Fruit fly (Drosophila melanogaster) whole organism: Measurements from ENCODE around the gene CheB98a.

ENCODE experiments used
- psq ChIP-seq: fragments of >200 bp; optimal IDR thresholded peaks from 2 replicates; lab custom pipeline; 2017
- usp ChIP-seq: fragments of >200 bp; optimal IDR thresholded peaks from 2 replicates; lab custom pipeline; 2017; ENCODE audit warnings: missing biosample characterization, missing genetic modification characterization, mixed read lengths

- TF ChIP-seq usp (GFP tag; lab: Kevin White, UChicago) (no peak), psq (lab: Kevin White, UChicago) (no peak)
Measured at dm6 chr3R:28775703-28776102, 30.8 kb upstream of the CheB98a start.
